Worm (Caenorhabditis elegans) whole organism, L1 larva: ENCODE data around the gene srm-6.
A peak's percentile ranks its signal among the peaks of the same experiment; 100 is the strongest.

Experiments
- C16A3.4 ChIP-seq: fragments of 150-350 bp; optimal IDR thresholded peaks from 2 replicates; lab custom pipeline; 2014; ENCODE audit warnings: missing biosample characterization, missing genetic modification characterization
- Y116A8C.19 ChIP-seq: sonication (generic microtip); optimal IDR thresholded peaks from 2 replicates; lab custom pipeline; 2016; ENCODE audit warnings: missing compliant biosample characterization, missing genetic modification characterization, borderline replicate concordance
- alr-1 ChIP-seq: fragments of 200-800 bp; sonication (Bioruptor generic); optimal IDR thresholded peaks from 2 replicates; lab custom pipeline; 2018; ENCODE audit warnings: borderline replicate concordance, mild to moderate bottlenecking, missing genetic modification characterization, missing compliant biosample characterization
- ama-1 ChIP-seq: fragments of 150-350 bp; optimal IDR thresholded peaks from 2 replicates; lab custom pipeline; 2014
- ceh-63 ChIP-seq: fragments of 200-800 bp; sonication (Bioruptor generic); optimal IDR thresholded peaks from 2 replicates; lab custom pipeline; 2018; ENCODE audit warnings: mild to moderate bottlenecking, missing genetic modification characterization, missing compliant biosample characterization
- ceh-8 ChIP-seq: fragments of 200-800 bp; sonication (Bioruptor generic); optimal IDR thresholded peaks from 2 replicates; lab custom pipeline; 2018; ENCODE audit warnings: mild to moderate bottlenecking, missing genetic modification characterization, moderate library complexity, missing compliant biosample characterization
- ceh-82 ChIP-seq, 3 experiments: fragments of 150-350 bp in 1 of 3; sonication (generic microtip) in 2 of 3; optimal IDR thresholded peaks; 2 replicates each; lab custom pipeline; 2014 to 2017; ENCODE audit warnings: missing biosample characterization in 3 of 3, missing genetic modification characterization in 3 of 3
- ceh-90 ChIP-seq: sonication (generic microtip); optimal IDR thresholded peaks from 2 replicates; lab custom pipeline; 2016; ENCODE audit warnings: missing genetic modification characterization, missing compliant biosample characterization
- dsc-1 ChIP-seq: sonication (generic microtip); optimal IDR thresholded peaks from 2 replicates; lab custom pipeline; 2016; ENCODE audit warnings: mild to moderate bottlenecking, missing genetic modification characterization, missing compliant biosample characterization
- efl-1 ChIP-seq, 4 experiments: fragments of 150-350 bp; optimal IDR thresholded peaks in 3 of 4; peaks in 1 of 4; 1 replicate in 1 of 4; 2 replicates in 3 of 4; lab custom pipeline; 2014; ENCODE audit warnings: missing biosample characterization in 2 of 4, missing genetic modification characterization in 2 of 4, missing genetic modification reagents in 2 of 4
- efl-3 ChIP-seq: fragments of 200-800 bp; sonication (Bioruptor generic); optimal IDR thresholded peaks from 2 replicates; lab custom pipeline; 2018; ENCODE audit warnings: mild to moderate bottlenecking, missing genetic modification characterization, missing compliant biosample characterization
- egl-27 ChIP-seq, 2 experiments: fragments of 150-350 bp in 1 of 2; sonication (generic microtip); optimal IDR thresholded peaks; 3 replicates each; lab custom pipeline; 2017 to 2018; ENCODE audit warnings: missing biosample characterization in 2 of 2, missing genetic modification characterization in 2 of 2, missing genetic modification reagents in 2 of 2
- elt-3 ChIP-seq, 6 experiments: fragments of 150-350 bp in 1 of 6; sonication (generic microtip); optimal IDR thresholded peaks; 2 replicates each; lab custom pipeline; 2017 to 2018; ENCODE audit warnings: missing biosample characterization in 6 of 6, missing genetic modification characterization in 6 of 6, inconsistent platforms in 1 of 6
- ets-5 ChIP-seq: fragments of 200-800 bp; sonication (Bioruptor generic); IDR thresholded peaks from 2 replicates; pipeline ENCODE4 v1.3.6; 2022; ENCODE audit warnings: missing genetic modification characterization, missing compliant biosample characterization
- fkh-10 ChIP-seq: sonication (generic microtip); optimal IDR thresholded peaks from 2 replicates; lab custom pipeline; 2017; ENCODE audit warnings: missing biosample characterization, missing genetic modification reagents, missing genetic modification characterization
- fkh-8 ChIP-seq: sonication (generic microtip); optimal IDR thresholded peaks from 2 replicates; lab custom pipeline; 2016; ENCODE audit warnings: mild to moderate bottlenecking, missing genetic modification characterization, missing compliant biosample characterization
- fos-1 ChIP-seq: fragments of 150-350 bp; optimal IDR thresholded peaks from 2 replicates; lab custom pipeline; 2014; ENCODE audit warnings: missing biosample characterization, missing genetic modification characterization
- hlh-17 ChIP-seq: fragments of 200-800 bp; sonication (Bioruptor generic); optimal IDR thresholded peaks from 2 replicates; lab custom pipeline; 2018; ENCODE audit warnings: missing genetic modification characterization, mild to moderate bottlenecking, missing compliant biosample characterization, moderate library complexity, borderline replicate concordance
- hlh-4 ChIP-seq: sonication (generic microtip); optimal IDR thresholded peaks from 2 replicates; lab custom pipeline; 2016; ENCODE audit warnings: mild to moderate bottlenecking, missing genetic modification characterization, missing compliant biosample characterization
- irx-1 ChIP-seq: sonication (generic microtip); optimal IDR thresholded peaks from 2 replicates; lab custom pipeline; 2016; ENCODE audit warnings: missing genetic modification characterization, missing compliant biosample characterization
- jun-1 ChIP-seq: fragments of 150-350 bp; optimal IDR thresholded peaks from 2 replicates; lab custom pipeline; 2014; ENCODE audit warnings: missing biosample characterization, missing genetic modification reagents, missing genetic modification characterization
- lin-14 ChIP-seq: fragments of 200-800 bp; sonication (Bioruptor generic); optimal IDR thresholded peaks from 2 replicates; lab custom pipeline; 2018; ENCODE audit warnings: mild to moderate bottlenecking, missing genetic modification characterization, moderate library complexity, missing compliant biosample characterization
- lin-15B ChIP-seq: fragments of 150-350 bp; sonication (generic microtip); optimal IDR thresholded peaks from 3 replicates; lab custom pipeline; 2014; ENCODE audit warnings: missing biosample characterization, missing genetic modification characterization
- lin-39 ChIP-seq: fragments of 150-350 bp; optimal IDR thresholded peaks from 2 replicates; lab custom pipeline; 2014; ENCODE audit warnings: missing biosample characterization, missing genetic modification reagents, missing genetic modification characterization
- lir-3 ChIP-seq: sonication (generic microtip); optimal IDR thresholded peaks from 2 replicates; lab custom pipeline; 2016; ENCODE audit warnings: mild to moderate bottlenecking, missing genetic modification characterization, moderate library complexity, missing compliant biosample characterization; ENCODE audit not compliant: poor library complexity
- lsy-2 ChIP-seq, 2 experiments: fragments of 150-350 bp; optimal IDR thresholded peaks; 2 replicates each; lab custom pipeline; 2014; ENCODE audit warnings: missing biosample characterization in 2 of 2, missing genetic modification characterization in 2 of 2
- mab-9 ChIP-seq: fragments of 200-800 bp; sonication (Bioruptor generic); IDR thresholded peaks from 2 replicates; pipeline ENCODE4 v1.3.6; 2022; ENCODE audit warnings: missing genetic modification reagents, missing genetic modification characterization, missing compliant biosample characterization
- mep-1 ChIP-seq: fragments of 150-350 bp; optimal IDR thresholded peaks from 2 replicates; lab custom pipeline; 2014; ENCODE audit warnings: missing biosample characterization, missing genetic modification characterization
- nhr-76 ChIP-seq: sonication (generic microtip); optimal IDR thresholded peaks from 2 replicates; lab custom pipeline; 2017; ENCODE audit warnings: missing biosample characterization, missing genetic modification characterization
- nhr-84 ChIP-seq: sonication (generic microtip); optimal IDR thresholded peaks from 2 replicates; lab custom pipeline; 2017; ENCODE audit warnings: missing biosample characterization, missing genetic modification characterization
- pag-3 ChIP-seq: sonication (generic microtip); optimal IDR thresholded peaks from 2 replicates; lab custom pipeline; 2017; ENCODE audit warnings: missing genetic modification characterization, mild to moderate bottlenecking, missing compliant biosample characterization, antibody characterized with exemption, borderline replicate concordance; ENCODE audit not compliant: insufficient read depth
- pax-3 ChIP-seq: fragments of 200-800 bp; sonication (Bioruptor generic); optimal IDR thresholded peaks from 2 replicates; lab custom pipeline; 2018; ENCODE audit warnings: mild to moderate bottlenecking, missing genetic modification characterization, moderate library complexity, missing compliant biosample characterization
- rnt-1 ChIP-seq: sonication (generic microtip); optimal IDR thresholded peaks from 2 replicates; lab custom pipeline; 2016; ENCODE audit warnings: mild to moderate bottlenecking, missing genetic modification characterization, moderate library complexity, missing compliant biosample characterization
- swsn-7 ChIP-seq: sonication (generic microtip); optimal IDR thresholded peaks from 2 replicates; lab custom pipeline; 2016; ENCODE audit warnings: missing genetic modification characterization, missing compliant biosample characterization
- tlp-1 ChIP-seq: fragments of 150-350 bp; optimal IDR thresholded peaks from 2 replicates; lab custom pipeline; 2014; ENCODE audit warnings: missing biosample characterization, missing genetic modification characterization
- unc-30 ChIP-seq: sonication (generic microtip); optimal IDR thresholded peaks from 2 replicates; lab custom pipeline; 2017; ENCODE audit warnings: missing biosample characterization, missing genetic modification characterization
- unc-98 ChIP-seq: fragments of 200-800 bp; sonication (Bioruptor generic); IDR thresholded peaks from 2 replicates; pipeline ENCODE4 v1.3.6; 2022; ENCODE audit warnings: missing genetic modification characterization, missing compliant biosample characterization
- vab-15 ChIP-seq: sonication (generic microtip); optimal IDR thresholded peaks from 2 replicates; lab custom pipeline; 2017; ENCODE audit warnings: missing genotype, mild to moderate bottlenecking, missing genetic modification characterization, missing compliant biosample characterization
- zag-1 ChIP-seq: fragments of 150-350 bp; optimal IDR thresholded peaks from 2 replicates; lab custom pipeline; 2014; ENCODE audit warnings: missing biosample characterization, missing genetic modification characterization
- ztf-11 ChIP-seq, 2 experiments: sonication (generic microtip); optimal IDR thresholded peaks; 2 replicates each; lab custom pipeline; 2016 to 2017; ENCODE audit warnings: missing genetic modification characterization in 2 of 2, missing biosample characterization in 1 of 2, missing compliant biosample characterization in 1 of 2

The srm-6 gene

ce11 chrV:14317621-14318020, 19.1 kb upstream of the srm-6 start:
- TF ChIP-seq ceh-90 (tag; lab: Kevin White, UChicago), result peak; percentile 3
- TF ChIP-seq fkh-8 (tag; lab: Kevin White, UChicago), result peak; percentile 66
- TF ChIP-seq ztf-11 (tag; optimal IDR thresholded peaks at IDR 0.05; lab: Kevin White, UChicago), result no peak
- peak; percentile 54 for TF ChIP-seq pax-3 (tag; lab: Kevin White, UChicago)

- no peak for TF ChIP-seq rnt-1 (tag; lab: Kevin White, UChicago)
- peak; percentile 40 for TF ChIP-seq ceh-8 (GFP tag; lab: Kevin White, UChicago)
Observed at ce11 chrV:14319101-14319781, 17.5 kb upstream of the srm-6 start, which contains the start of gene F47B8.13. Gene F47B8.13 (minus strand): TSS chrV:14319731.

ce11 chrV:14320246-14320645, 16.5 kb upstream of the srm-6 start, which contains the start of gene F47B8.14:
Gene F47B8.14 (plus strand): TSS chrV:14320546.
- TF ChIP-seq C16A3.4 (tag; lab: Kevin White, UChicago) (no peak), fos-1 (no peak), hlh-17 (GFP tag; lab: Kevin White, UChicago) (no peak), unc-98 (GFP tag; lab: Robert Waterston, UW) (no peak), lir-3 (tag; lab: Kevin White, UChicago) (no peak), tlp-1 (tag; lab: Kevin White, UChicago) (no peak), pag-3 (no peak), unc-30 (tag; lab: Kevin White, UChicago) (no peak), Y116A8C.19 (tag; lab: Kevin White, UChicago) (no peak), rnt-1 (tag; lab: Kevin White, UChicago) (no peak), lin-14 (GFP tag; lab: Kevin White, UChicago) (no peak), hlh-4 (no peak), dsc-1 (tag; lab: Kevin White, UChicago) (no peak), mep-1 (no peak), ama-1 (lab: Kevin White, UChicago) (no peak)

ce11 chrV:14320730-14321319, 15.9 kb upstream of the srm-6 start:
- TF ChIP-seq hlh-4, result no peak
- no peak for TF ChIP-seq efl-1 (optimal IDR thresholded peaks at IDR 0.05; lab: Kevin White, UChicago)
- peak in 1 of 2 experiments; percentile 61 for TF ChIP-seq efl-1 (GFP tag; optimal IDR thresholded peaks at IDR 0.05 in 1 of 2; lab: Kevin White, UChicago)

ce11 chrV:14322743-14323142, 14.0 kb upstream of the srm-6 start, which contains the start of gene F47B8.3:
Gene F47B8.3 (minus strand): TSS chrV:14323003.
- no peak for TF ChIP-seq elt-3 (tag; optimal IDR thresholded peaks at IDR 0.05; lab: Kevin White, UChicago)
- TF ChIP-seq fkh-10 (GFP tag; lab: Kevin White, UChicago), result no peak
- TF ChIP-seq dsc-1 (tag; lab: Kevin White, UChicago), result no peak
- TF ChIP-seq hlh-17 (GFP tag; lab: Kevin White, UChicago), result no peak
- no peak for TF ChIP-seq lin-15B
- TF ChIP-seq ets-5, result no peak
- TF ChIP-seq vab-15 (tag; lab: Kevin White, UChicago), result no peak
- TF ChIP-seq jun-1 (tag; lab: Kevin White, UChicago), result no peak
- peak; percentile 22 for TF ChIP-seq fos-1
- TF ChIP-seq Y116A8C.19 (tag; lab: Kevin White, UChicago), result no peak
- peak in 2 of 3 experiments; percentile 17 to 19 for TF ChIP-seq ceh-82 (tag; optimal IDR thresholded peaks at IDR 0.05; lab: Kevin White, UChicago)
- peak; percentile 40 for TF ChIP-seq swsn-7
- no peak for TF ChIP-seq lin-39 (tag; lab: Kevin White, UChicago)
- no peak for TF ChIP-seq tlp-1 (tag; lab: Kevin White, UChicago)
- no peak for TF ChIP-seq efl-3 (GFP tag; lab: Kevin White, UChicago)
- peak; percentile 92 for TF ChIP-seq lin-14 (GFP tag; lab: Kevin White, UChicago)
- no peak for TF ChIP-seq mab-9 (GFP tag; lab: Robert Waterston, UW)
- TF ChIP-seq nhr-84 (tag; lab: Kevin White, UChicago), result no peak
- TF ChIP-seq nhr-76 (tag; lab: Kevin White, UChicago), result no peak
- no peak for TF ChIP-seq egl-27 (tag; optimal IDR thresholded peaks at IDR 0.05; lab: Kevin White, UChicago)
- TF ChIP-seq lsy-2 (tag; optimal IDR thresholded peaks at IDR 0.05; lab: Kevin White, UChicago), result peak; percentile 19 to 60
- no peak for TF ChIP-seq alr-1 (tag; lab: Kevin White, UChicago)
- TF ChIP-seq C16A3.4 (tag; lab: Kevin White, UChicago), result no peak
- no peak for TF ChIP-seq ceh-63 (GFP tag; lab: Kevin White, UChicago)
- no peak for TF ChIP-seq irx-1
- no peak for TF ChIP-seq zag-1 (tag; lab: Kevin White, UChicago)
- no peak for TF ChIP-seq unc-30 (tag; lab: Kevin White, UChicago)
